Worm (Caenorhabditis elegans) whole organism, young adult: ENCODE data around the gene srbc-34.

Experiments used
- B0336.3 ChIP-seq: fragments of 200-800 bp; sonication (Bioruptor generic); IDR thresholded peaks from 2 replicates; pipeline ENCODE4 v1.3.6; 2022; ENCODE audit warnings: missing genetic modification characterization, missing compliant biosample characterization
- C17E4.6 ChIP-seq: fragments of 200-800 bp; sonication (Bioruptor generic); IDR thresholded peaks from 2 replicates; pipeline ENCODE4 v1.3.6; 2022; ENCODE audit warnings: missing genetic modification reagents, missing genetic modification characterization, missing compliant biosample characterization
- F22D6.2 ChIP-seq: sonication (generic microtip); optimal IDR thresholded peaks from 2 replicates; lab custom pipeline; 2016; ENCODE audit warnings: mild to moderate bottlenecking, missing genetic modification characterization, missing compliant biosample characterization
- F37B4.10 ChIP-seq: fragments of 200-800 bp; sonication (Bioruptor generic); IDR thresholded peaks from 2 replicates; pipeline ENCODE4 v1.3.6; 2022; ENCODE audit warnings: missing genetic modification characterization, missing compliant biosample characterization
- F52B5.7 ChIP-seq: sonication (generic microtip); optimal IDR thresholded peaks from 2 replicates; lab custom pipeline; 2016; ENCODE audit warnings: mild to moderate bottlenecking, missing genetic modification characterization, missing compliant biosample characterization
- F55B11.4 ChIP-seq: sonication (generic microtip); optimal IDR thresholded peaks from 2 replicates; lab custom pipeline; 2016; ENCODE audit warnings: missing compliant biosample characterization, missing genetic modification characterization, borderline replicate concordance; ENCODE audit not compliant: insufficient read depth
- F57C9.4 ChIP-seq: sonication (generic microtip); optimal IDR thresholded peaks from 2 replicates; lab custom pipeline; 2017; ENCODE audit warnings: mild to moderate bottlenecking, missing genetic modification characterization, missing compliant biosample characterization
- K11D2.4 ChIP-seq: fragments of 200-800 bp; sonication (Bioruptor generic); IDR thresholded peaks from 2 replicates; pipeline ENCODE4 v1.3.6; 2022; ENCODE audit warnings: missing genetic modification reagents, missing genetic modification characterization, missing compliant biosample characterization
- K12H6.12 ChIP-seq: fragments of 200-800 bp; sonication (Bioruptor generic); optimal IDR thresholded peaks from 2 replicates; lab custom pipeline; 2018; ENCODE audit warnings: mild to moderate bottlenecking, missing genetic modification characterization, missing compliant biosample characterization
- Y53G8AR.9 ChIP-seq: fragments of 200-800 bp; sonication (Bioruptor generic); conservative IDR thresholded peaks from 2 replicates; pipeline ENCODE4 v1.3.6; 2022; ENCODE audit warnings: missing genetic modification reagents, missing genetic modification characterization, missing compliant biosample characterization
- Y56A3A.18 ChIP-seq: fragments of 200-800 bp; sonication (Bioruptor generic); IDR thresholded peaks from 2 replicates; pipeline ENCODE4 v1.3.6; 2022; ENCODE audit warnings: missing genetic modification reagents, missing genetic modification characterization, missing compliant biosample characterization
- ama-1 ChIP-seq, 3 experiments: fragments of 150-350 bp in 1 of 3; sonication (generic microtip) in 2 of 3; optimal IDR thresholded peaks; 2 replicates each; lab custom pipeline; 2014 to 2018; ENCODE audit warnings: missing biosample characterization in 2 of 3, missing genetic modification characterization in 2 of 3, missing genetic modification reagents in 2 of 3
- athp-1 ChIP-seq: sonication (generic microtip); optimal IDR thresholded peaks from 2 replicates; lab custom pipeline; 2017; ENCODE audit warnings: mild to moderate bottlenecking, missing genetic modification characterization, missing compliant biosample characterization
- attf-3 ChIP-seq: fragments of 200-800 bp; sonication (Bioruptor generic); conservative IDR thresholded peaks from 2 replicates; pipeline ENCODE4 v1.3.6; 2022; ENCODE audit warnings: missing genetic modification reagents, missing genetic modification characterization, missing compliant biosample characterization
- attf-6 ChIP-seq: fragments of 200-800 bp; sonication (Bioruptor generic); IDR thresholded peaks from 2 replicates; pipeline ENCODE4 v1.3.6; 2022; ENCODE audit warnings: missing genetic modification reagents, missing genetic modification characterization, missing compliant biosample characterization
- ccch-3 ChIP-seq: fragments of 200-800 bp; sonication (Bioruptor generic); optimal IDR thresholded peaks from 2 replicates; lab custom pipeline; 2018; ENCODE audit warnings: mild to moderate bottlenecking, missing genetic modification characterization, missing compliant biosample characterization
- ceh-27 ChIP-seq: fragments of 200-800 bp; sonication (Bioruptor generic); optimal IDR thresholded peaks from 2 replicates; lab custom pipeline; 2018; ENCODE audit warnings: mild to moderate bottlenecking, missing genetic modification characterization, moderate library complexity, missing compliant biosample characterization
- die-1 ChIP-seq: sonication (generic microtip); optimal IDR thresholded peaks from 2 replicates; lab custom pipeline; 2016; ENCODE audit warnings: missing genotype, mild to moderate bottlenecking, missing genetic modification characterization, missing compliant biosample characterization
- dpl-1 ChIP-seq: fragments of 150-350 bp; optimal IDR thresholded peaks from 2 replicates; lab custom pipeline; 2014; ENCODE audit warnings: missing biosample characterization, missing genetic modification reagents, missing genetic modification characterization
- egl-18 ChIP-seq: fragments of 200-800 bp; sonication (Bioruptor generic); IDR thresholded peaks from 2 replicates; pipeline ENCODE4 v1.3.6; 2022; ENCODE audit warnings: missing genetic modification reagents, missing genetic modification characterization, missing compliant biosample characterization
- ekl-4 ChIP-seq: fragments of 200-800 bp; sonication (Bioruptor generic); IDR thresholded peaks from 2 replicates; pipeline ENCODE4 v1.3.6; 2022; ENCODE audit warnings: missing genetic modification reagents, missing genetic modification characterization, missing compliant biosample characterization
- hlh-12 ChIP-seq: sonication (generic microtip); optimal IDR thresholded peaks from 2 replicates; lab custom pipeline; 2016; ENCODE audit warnings: missing genetic modification characterization, missing compliant biosample characterization
- hlh-26 ChIP-seq: fragments of 200-800 bp; sonication (Bioruptor generic); conservative IDR thresholded peaks from 2 replicates; pipeline ENCODE4 v1.3.6; 2022; ENCODE audit warnings: missing genetic modification reagents, missing genetic modification characterization, missing compliant biosample characterization
- hmg-20 ChIP-seq: fragments of 200-800 bp; sonication (Bioruptor generic); IDR thresholded peaks from 2 replicates; pipeline ENCODE4 v1.3.6; 2022; ENCODE audit warnings: missing genetic modification reagents, missing genetic modification characterization, missing compliant biosample characterization
- lag-1 ChIP-seq: fragments of 200-800 bp; sonication (Bioruptor generic); IDR thresholded peaks from 2 replicates; pipeline ENCODE4 v1.3.6; 2022; ENCODE audit warnings: missing genetic modification reagents, missing genetic modification characterization, missing compliant biosample characterization
- let-526 ChIP-seq: fragments of 200-800 bp; sonication (Bioruptor generic); IDR thresholded peaks from 2 replicates; pipeline ENCODE4 v1.3.6; 2022; ENCODE audit warnings: missing genetic modification reagents, missing genetic modification characterization, missing compliant biosample characterization
- lin-40 ChIP-seq: sonication (generic microtip); optimal IDR thresholded peaks from 2 replicates; lab custom pipeline; 2016; ENCODE audit warnings: missing genetic modification characterization, mild to moderate bottlenecking, missing compliant biosample characterization, missing genotype, missing genetic modification reagents
- madf-8 ChIP-seq: fragments of 200-800 bp; sonication (Bioruptor generic); conservative IDR thresholded peaks from 2 replicates; pipeline ENCODE4 v1.3.6; 2022; ENCODE audit warnings: missing genetic modification reagents, missing genetic modification characterization, missing compliant biosample characterization
- mes-4 ChIP-seq: sonication (generic microtip); optimal IDR thresholded peaks from 2 replicates; lab custom pipeline; 2016; ENCODE audit warnings: missing genotype, missing genetic modification characterization, missing compliant biosample characterization
- nfya-2 ChIP-seq: fragments of 200-800 bp; sonication (Bioruptor generic); IDR thresholded peaks from 2 replicates; pipeline ENCODE4 v1.3.6; 2022; ENCODE audit warnings: missing genetic modification reagents, missing genetic modification characterization, missing compliant biosample characterization
- nfyb-1 ChIP-seq: fragments of 200-800 bp; sonication (Bioruptor generic); IDR thresholded peaks from 2 replicates; pipeline ENCODE4 v1.3.6; 2022; ENCODE audit warnings: missing genetic modification reagents, missing genetic modification characterization, missing compliant biosample characterization
- pbrm-1 ChIP-seq: fragments of 200-800 bp; sonication (Bioruptor generic); IDR thresholded peaks from 2 replicates; pipeline ENCODE4 v1.3.6; 2022; ENCODE audit warnings: missing genetic modification reagents, missing genetic modification characterization, missing compliant biosample characterization
- snpc-3.4 ChIP-seq: sonication (generic microtip); optimal IDR thresholded peaks from 2 replicates; lab custom pipeline; 2017; ENCODE audit warnings: missing genetic modification characterization, mild to moderate bottlenecking, missing compliant biosample characterization, antibody characterized with exemption, moderate library complexity, missing genotype, missing genetic modification reagents
- unc-130 ChIP-seq: sonication (generic microtip); optimal IDR thresholded peaks from 2 replicates; lab custom pipeline; 2016; ENCODE audit warnings: missing genetic modification reagents, missing genetic modification characterization, missing compliant biosample characterization
- unc-62 ChIP-seq: fragments of 150-350 bp; optimal IDR thresholded peaks from 2 replicates; lab custom pipeline; 2014; ENCODE audit warnings: missing biosample characterization, missing genetic modification reagents, missing genetic modification characterization
- xnd-1 ChIP-seq: sonication (generic microtip); optimal IDR thresholded peaks from 2 replicates; lab custom pipeline; 2016; ENCODE audit warnings: missing genotype, missing genetic modification reagents, missing genetic modification characterization, missing compliant biosample characterization
- zfh-2 ChIP-seq: fragments of 200-800 bp; sonication (Bioruptor generic); conservative IDR thresholded peaks from 2 replicates; pipeline ENCODE4 v1.3.6; 2022; ENCODE audit warnings: missing genetic modification reagents, missing genetic modification characterization, missing compliant biosample characterization
- ztf-18 ChIP-seq: sonication (generic microtip); optimal IDR thresholded peaks from 2 replicates; lab custom pipeline; 2016; ENCODE audit warnings: missing genotype, mild to moderate bottlenecking, missing genetic modification characterization, missing compliant biosample characterization
- ztf-25 ChIP-seq: fragments of 200-800 bp; sonication (Bioruptor generic); IDR thresholded peaks from 2 replicates; pipeline ENCODE4 v1.3.6; 2022; ENCODE audit warnings: missing genetic modification reagents, missing genetic modification characterization, missing compliant biosample characterization
- ztf-3 ChIP-seq: fragments of 200-800 bp; sonication (Bioruptor generic); optimal IDR thresholded peaks from 2 replicates; lab custom pipeline; 2018; ENCODE audit warnings: mild to moderate bottlenecking, missing genetic modification characterization, missing compliant biosample characterization

The srbc-34 gene

ce11 chrV:20212584-20212983, 6.5 kb downstream of the srbc-34 start, which contains the start of gene Y113G7B.12:
TSS of gene Y113G7B.12 (minus strand) at chrV:20212684.
- TF ChIP-seq F52B5.7 (no peak), unc-62 (GFP tag; lab: Kevin White, UChicago) (no peak), F37B4.10 (GFP tag; lab: Robert Waterston, UW) (no peak), egl-18 (GFP tag; lab: Robert Waterston, UW) (no peak), Y53G8AR.9 (GFP tag; lab: Robert Waterston, UW) (no peak), ztf-3 (GFP tag; lab: Kevin White, UChicago) (no peak), B0336.3 (no peak), K11D2.4 (GFP tag; lab: Robert Waterston, UW) (no peak), die-1 (no peak), K12H6.12 (tag; lab: Kevin White, UChicago) (no peak), pbrm-1 (GFP tag; lab: Robert Waterston, UW) (no peak), ztf-25 (GFP tag; lab: Robert Waterston, UW) (no peak), madf-8 (GFP tag; lab: Robert Waterston, UW) (no peak), hlh-12 (no peak), snpc-3.4 (tag; lab: Kevin White, UChicago) (no peak), let-526 (GFP tag; lab: Robert Waterston, UW) (no peak), lin-40 (tag; lab: Kevin White, UChicago) (no peak), C17E4.6 (no peak), dpl-1 (GFP tag; lab: Kevin White, UChicago) (no peak), athp-1 (tag; lab: Kevin White, UChicago) (no peak)

DNA sequence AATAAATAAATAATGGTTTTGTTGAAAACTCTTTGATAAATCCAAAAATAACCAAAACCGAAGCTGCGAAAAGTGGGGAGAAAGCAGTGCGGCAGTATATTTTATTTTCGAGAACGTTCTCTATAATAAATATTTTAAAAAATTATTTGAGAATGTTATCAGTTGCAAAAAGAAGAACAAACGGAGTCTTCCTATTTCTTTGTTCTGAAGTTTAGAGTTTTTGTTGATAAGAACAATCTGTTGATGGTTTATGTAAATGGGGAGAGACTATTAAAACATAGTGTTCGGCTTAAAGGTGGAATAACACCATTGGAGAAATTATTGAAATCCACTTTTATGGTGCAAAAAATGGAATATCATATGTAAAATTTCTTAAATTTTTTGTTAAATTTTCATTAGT, 7.0 kb downstream of the srbc-34 start:
- TF ChIP-seq lag-1 (GFP tag; lab: Robert Waterston, UW): no peak
- TF ChIP-seq F37B4.10 (GFP tag; lab: Robert Waterston, UW): no peak
- no peak for TF ChIP-seq F55B11.4
- no peak for TF ChIP-seq attf-3 (GFP tag; lab: Robert Waterston, UW)
- TF ChIP-seq unc-130 (GFP tag; lab: Kevin White, UChicago): no peak
- no peak for TF ChIP-seq hlh-26 (GFP tag; lab: Robert Waterston, UW)
- TF ChIP-seq unc-62 (GFP tag; lab: Kevin White, UChicago): no peak
- TF ChIP-seq zfh-2: no peak
- no peak for TF ChIP-seq Y56A3A.18 (GFP tag; lab: Robert Waterston, UW)

DNA sequence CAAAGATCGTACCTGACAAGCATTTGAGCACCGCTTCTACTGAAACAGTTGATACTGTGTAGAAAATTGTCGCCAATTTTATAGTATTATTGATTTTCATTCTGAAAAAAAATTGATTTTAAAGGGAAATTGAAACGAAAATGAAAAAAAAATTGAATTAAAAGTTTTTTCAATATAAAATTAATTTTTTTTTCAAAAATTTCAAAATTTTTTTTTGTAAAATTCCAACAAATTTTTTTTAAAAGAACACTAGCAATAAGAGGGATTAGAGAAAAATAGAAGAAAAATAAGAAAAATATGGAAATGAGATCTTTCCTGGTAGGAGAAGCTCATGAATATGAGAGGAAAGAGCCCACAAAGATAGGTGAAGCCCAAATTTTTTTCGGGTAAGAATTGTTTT, 9.1 kb downstream of the srbc-34 start, which contains the start of gene Y113G7B.11:
TSS of gene Y113G7B.11 (minus strand) at position 101 of the 400 bp plus-strand sequence.
- TF ChIP-seq hmg-20 (GFP tag; lab: Robert Waterston, UW) (no peak), nfyb-1 (GFP tag; lab: Robert Waterston, UW) (no peak), ztf-18 (tag; lab: Kevin White, UChicago) (no peak), ceh-27 (GFP tag; lab: Kevin White, UChicago) (no peak), K12H6.12 (tag; lab: Kevin White, UChicago) (no peak), madf-8 (GFP tag; lab: Robert Waterston, UW) (no peak), ccch-3 (GFP tag; lab: Kevin White, UChicago) (no peak), K11D2.4 (GFP tag; lab: Robert Waterston, UW) (no peak), nfya-2 (no peak), F22D6.2 (no peak), snpc-3.4 (tag; lab: Kevin White, UChicago) (no peak), attf-6 (GFP tag; lab: Robert Waterston, UW) (no peak), F57C9.4 (tag; lab: Kevin White, UChicago) (no peak), ekl-4 (GFP tag; lab: Robert Waterston, UW) (no peak), xnd-1 (no peak), ama-1 (optimal IDR thresholded peaks at IDR 0.05; lab: Kevin White, UChicago) (no peak), ama-1 (GFP tag; optimal IDR thresholded peaks at IDR 0.05; lab: Kevin White, UChicago) (no peak), mes-4 (no peak)
